Worm (Caenorhabditis elegans) whole organism, L4 larva: ENCODE measurements around the gene spk-1.

Source experiments
- dmd-8 ChIP-seq: fragments of 200-800 bp; sonication (Bioruptor generic); IDR thresholded peaks from 2 replicates; pipeline ENCODE4 v1.3.6; 2022; ENCODE audit warnings: missing genetic modification characterization, missing compliant biosample characterization
- dve-1 ChIP-seq: sonication (generic microtip); optimal IDR thresholded peaks from 2 replicates; lab custom pipeline; 2017; ENCODE audit warnings: antibody characterized with exemption, mild to moderate bottlenecking, missing genetic modification characterization, missing compliant biosample characterization; ENCODE audit not compliant: insufficient read depth
- lin-13 ChIP-seq: fragments of 150-350 bp; optimal IDR thresholded peaks from 2 replicates; lab custom pipeline; 2014; ENCODE audit warnings: missing biosample characterization, missing genetic modification reagents, missing genetic modification characterization
- lsy-2 ChIP-seq, 2 experiments: fragments of 150-350 bp in 1 of 2; sonication (generic microtip) in 1 of 2; optimal IDR thresholded peaks; 2 replicates each; lab custom pipeline; 2014 to 2017; ENCODE audit warnings: missing biosample characterization in 2 of 2, missing genetic modification characterization in 2 of 2
- mep-1 ChIP-seq: fragments of 150-350 bp; sonication (generic microtip); optimal IDR thresholded peaks from 3 replicates; lab custom pipeline; 2014; ENCODE audit warnings: missing biosample characterization, missing genetic modification characterization
- pha-4 ChIP-seq, 2 experiments: fragments of 150-350 bp in 1 of 2; fragments of 200-800 bp in 1 of 2; sonication (Bioruptor generic) in 1 of 2; IDR thresholded peaks in 1 of 2; optimal IDR thresholded peaks in 1 of 2; 2 replicates each; pipeline versions ENCODE4 v1.3.6 to Lab custom; 2014 to 2022; ENCODE audit warnings: missing genetic modification characterization in 2 of 2, missing genetic modification reagents in 2 of 2, missing biosample characterization in 1 of 2, missing compliant biosample characterization in 1 of 2
- pqm-1 ChIP-seq: sonication (generic microtip); optimal IDR thresholded peaks from 2 replicates; lab custom pipeline; 2017; ENCODE audit warnings: missing biosample characterization, missing genetic modification characterization
- skn-1 ChIP-seq: fragments of 150-350 bp; optimal IDR thresholded peaks from 2 replicates; lab custom pipeline; 2014; ENCODE audit warnings: missing biosample characterization, missing genetic modification characterization
- spr-3 ChIP-seq: fragments of 200-800 bp; sonication (Bioruptor generic); optimal IDR thresholded peaks from 2 replicates; lab custom pipeline; 2018; ENCODE audit warnings: mild to moderate bottlenecking, missing genetic modification characterization, missing compliant biosample characterization
- unc-130 ChIP-seq: sonication (generic microtip); optimal IDR thresholded peaks from 2 replicates; lab custom pipeline; 2016; ENCODE audit warnings: missing genetic modification reagents, missing genetic modification characterization, missing compliant biosample characterization
- vab-7 ChIP-seq: fragments of 200-800 bp; sonication (Bioruptor generic); IDR thresholded peaks from 2 replicates; pipeline ENCODE4 v1.3.6; 2022; ENCODE audit warnings: missing genetic modification reagents, missing genetic modification characterization, missing compliant biosample characterization
- zag-1 ChIP-seq: fragments of 150-350 bp; optimal IDR thresholded peaks from 2 replicates; lab custom pipeline; 2014; ENCODE audit warnings: missing biosample characterization, missing genetic modification characterization

DNA sequence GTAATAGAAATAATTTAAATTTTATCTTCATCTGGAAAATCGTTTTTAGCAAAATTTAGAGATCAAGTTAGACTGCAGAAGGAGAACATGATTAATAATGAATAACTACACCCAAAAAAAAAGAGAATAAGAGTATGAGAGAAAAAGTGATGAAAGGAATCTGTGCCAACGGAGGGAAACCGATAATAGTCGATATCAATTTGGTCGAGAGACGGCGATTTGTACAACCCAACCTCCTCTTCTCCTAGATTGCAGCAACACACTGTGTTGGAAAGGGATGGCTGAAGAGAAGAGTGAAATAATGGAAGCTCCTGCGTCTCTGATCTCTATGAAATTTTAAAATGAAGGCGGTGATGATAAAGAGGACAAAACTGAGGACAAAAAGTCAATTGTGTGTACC, 18.1 kb downstream of the spk-1 start:
- TF ChIP-seq dmd-8 (GFP tag; lab: Robert Waterston, UW), result no peak
- TF ChIP-seq mep-1 (tag; lab: Kevin White, UChicago), result peak; percentile 37
- no peak for TF ChIP-seq lsy-2 (tag; optimal IDR thresholded peaks at IDR 0.05; lab: Kevin White, UChicago)
- TF ChIP-seq pqm-1 (tag; lab: Kevin White, UChicago), result peak; percentile 89
- no peak for TF ChIP-seq skn-1 (tag; lab: Kevin White, UChicago)
- TF ChIP-seq unc-130 (GFP tag; lab: Kevin White, UChicago), result no peak
- TF ChIP-seq lin-13, result no peak
- TF ChIP-seq pha-4 (GFP tag; IDR thresholded peaks at IDR 0.05; lab: Robert Waterston, UW), result no peak
- TF ChIP-seq pha-4 (tag; optimal IDR thresholded peaks at IDR 0.05; lab: Kevin White, UChicago), result no peak
- no peak for TF ChIP-seq spr-3 (GFP tag; lab: Kevin White, UChicago)
- peak; percentile 26 for TF ChIP-seq dve-1 (tag; lab: Kevin White, UChicago)
- TF ChIP-seq vab-7 (GFP tag; lab: Robert Waterston, UW), result no peak
- no peak for TF ChIP-seq zag-1
